Fruit fly (Drosophila melanogaster): ENCODE results near the gene Gr98c.

dm6 chr3R:27561114-27561513 is 16.9 kb downstream of the Gr98c start, which contains the start of gene CG5646:
- TF ChIP-seq CG8478 (optimal IDR thresholded peaks at IDR 0.05): no peak
- no peak for TF ChIP-seq CTCF (optimal IDR thresholded peaks at IDR 0.05)
